Fruit fly (Drosophila melanogaster) whole organism, adult: Measurements from ENCODE around the gene CG5276.

ENCODE experiments used
- CG14711 ChIP-seq: fragments of 200-800 bp; sonication (Bioruptor generic); optimal IDR thresholded peaks from 2 replicates; lab custom pipeline; 2018; ENCODE audit warnings: missing biosample characterization, mild to moderate bottlenecking, missing genetic modification characterization, moderate library complexity
- CG7045 ChIP-seq: fragments of 200-800 bp; sonication (Bioruptor generic); optimal IDR thresholded peaks from 2 replicates; lab custom pipeline; 2017; ENCODE audit warnings: missing biosample characterization, mild to moderate bottlenecking, missing genetic modification characterization
- Clk ChIP-seq: fragments of 200-800 bp; sonication (Bioruptor generic); optimal IDR thresholded peaks from 2 replicates; lab custom pipeline; 2017; ENCODE audit warnings: missing biosample characterization, missing genetic modification characterization
- Hr96 ChIP-seq: fragments of 200-800 bp; sonication (Bioruptor generic); optimal IDR thresholded peaks from 2 replicates; lab custom pipeline; 2016; ENCODE audit warnings: missing biosample characterization, missing genetic modification characterization

DNA sequence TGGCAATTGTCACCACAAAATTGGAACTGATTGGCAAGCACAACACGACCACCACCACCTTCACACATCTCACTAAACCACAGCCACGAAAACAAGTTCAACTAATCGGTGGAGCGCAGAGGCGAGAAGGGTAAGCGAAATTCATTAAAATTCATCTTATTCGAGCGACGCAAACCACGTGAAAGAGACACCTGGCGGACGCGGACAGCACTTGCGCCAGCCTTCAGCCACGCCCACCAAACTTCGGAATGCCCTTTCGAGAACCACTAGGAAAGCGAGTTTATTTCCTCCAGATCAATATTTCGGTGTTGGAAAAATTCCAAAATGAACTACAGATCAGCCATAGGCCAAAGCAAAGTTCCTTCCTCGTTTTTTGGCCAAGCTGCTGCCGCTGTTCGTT lies 36.0 kb upstream of the CG5276 start:
- TF ChIP-seq CG14711 (tag; lab: Kevin White, UChicago) (no peak), CG7045 (GFP tag; lab: Kevin White, UChicago) (no peak), Hr96 (GFP tag; lab: Kevin White, UChicago) (no peak), Clk (no peak)
